Worm (Caenorhabditis elegans) whole organism, L1 larva: ENCODE data around the gene F31E8.5.

Experiments used
- aly-2 ChIP-seq: fragments of 150-350 bp; optimal IDR thresholded peaks from 2 replicates; lab custom pipeline; 2014; ENCODE audit warnings: missing biosample characterization, missing genetic modification characterization
- blmp-1 ChIP-seq: fragments of 150-350 bp; optimal IDR thresholded peaks from 2 replicates; lab custom pipeline; 2014; ENCODE audit warnings: missing biosample characterization, missing genetic modification characterization
- egl-13 ChIP-seq: sonication (generic microtip); optimal IDR thresholded peaks from 2 replicates; lab custom pipeline; 2016; ENCODE audit warnings: missing genotype, missing genetic modification reagents, missing genetic modification characterization, missing compliant biosample characterization
- elt-3 ChIP-seq, 6 experiments: fragments of 150-350 bp in 1 of 6; sonication (generic microtip); optimal IDR thresholded peaks; 2 replicates each; lab custom pipeline; 2017 to 2018; ENCODE audit warnings: missing biosample characterization in 6 of 6, missing genetic modification characterization in 6 of 6, inconsistent platforms in 1 of 6
- fos-1 ChIP-seq: fragments of 150-350 bp; optimal IDR thresholded peaks from 2 replicates; lab custom pipeline; 2014; ENCODE audit warnings: missing biosample characterization, missing genetic modification characterization
- nhr-11 ChIP-seq: fragments of 150-350 bp; optimal IDR thresholded peaks from 2 replicates; lab custom pipeline; 2014; ENCODE audit warnings: missing biosample characterization, missing genetic modification characterization
- nhr-237 ChIP-seq: fragments of 150-350 bp; optimal IDR thresholded peaks from 2 replicates; lab custom pipeline; 2014; ENCODE audit warnings: missing biosample characterization, missing genetic modification characterization
- pag-3 ChIP-seq: sonication (generic microtip); optimal IDR thresholded peaks from 2 replicates; lab custom pipeline; 2017; ENCODE audit warnings: missing genetic modification characterization, mild to moderate bottlenecking, missing compliant biosample characterization, antibody characterized with exemption, borderline replicate concordance; ENCODE audit not compliant: insufficient read depth
- snpc-4 ChIP-seq: fragments of 150-350 bp; optimal IDR thresholded peaks from 2 replicates; lab custom pipeline; 2014; ENCODE audit warnings: missing biosample characterization, missing genetic modification characterization
- ztf-11 ChIP-seq, 2 experiments: sonication (generic microtip); optimal IDR thresholded peaks; 2 replicates each; lab custom pipeline; 2016 to 2017; ENCODE audit warnings: missing genetic modification characterization in 2 of 2, missing biosample characterization in 1 of 2, missing compliant biosample characterization in 1 of 2

- TF ChIP-seq nhr-11 (tag; lab: Kevin White, UChicago): no peak
- no peak for TF ChIP-seq elt-3 (tag; optimal IDR thresholded peaks at IDR 0.05; lab: Kevin White, UChicago)
- peak; percentile 29 for TF ChIP-seq blmp-1
- TF ChIP-seq ztf-11 (tag; optimal IDR thresholded peaks at IDR 0.05; lab: Kevin White, UChicago): peak in 1 of 2 experiments; percentile 13
- no peak for TF ChIP-seq egl-13 (tag; lab: Kevin White, UChicago)
- no peak for TF ChIP-seq snpc-4 (tag; lab: Kevin White, UChicago)
- TF ChIP-seq pag-3 (tag; lab: Kevin White, UChicago): no peak
- no peak for TF ChIP-seq nhr-237 (tag; lab: Kevin White, UChicago)
- no peak for TF ChIP-seq aly-2 (tag; lab: Kevin White, UChicago)
- no peak for TF ChIP-seq fos-1 (tag; lab: Kevin White, UChicago)
These were observed 16.2 kb upstream of the F31E8.5 start for ce11 chrII:6823233-6823632.
